Worm (Caenorhabditis elegans) whole organism, early embryonic: Measurements from ENCODE around the gene sre-56.
"Not testable (repeated sequence)": the region's sequence is repeated elsewhere in the genome, so short reads cannot be mapped to it uniquely, and the experiment has no call there.

Experiments
- B0310.2 ChIP-seq: sonication (generic microtip); optimal IDR thresholded peaks from 2 replicates; lab custom pipeline; 2016; ENCODE audit warnings: mild to moderate bottlenecking, missing genetic modification characterization, missing compliant biosample characterization
- F13C5.2 ChIP-seq: sonication (generic microtip); optimal IDR thresholded peaks from 2 replicates; lab custom pipeline; 2017; ENCODE audit warnings: mild to moderate bottlenecking, missing genetic modification characterization, inconsistent platforms, missing compliant biosample characterization
- aly-1 ChIP-seq: sonication (generic microtip); optimal IDR thresholded peaks from 2 replicates; lab custom pipeline; 2016; ENCODE audit warnings: missing genetic modification characterization, missing compliant biosample characterization
- ama-1 ChIP-seq: fragments of 150-350 bp; optimal IDR thresholded peaks from 2 replicates; lab custom pipeline; 2014
- ceh-13 ChIP-seq: fragments of 200-800 bp; sonication (Bioruptor generic); optimal IDR thresholded peaks from 2 replicates; lab custom pipeline; 2018; ENCODE audit warnings: mild to moderate bottlenecking, missing genetic modification characterization, missing compliant biosample characterization
- ceh-36 ChIP-seq: sonication (generic microtip); optimal IDR thresholded peaks from 2 replicates; lab custom pipeline; 2016; ENCODE audit warnings: missing genetic modification characterization, inconsistent platforms, missing compliant biosample characterization
- ets-7 ChIP-seq: sonication (generic microtip); optimal IDR thresholded peaks from 2 replicates; lab custom pipeline; 2016; ENCODE audit warnings: missing genotype, missing genetic modification characterization, missing compliant biosample characterization
- flt-1 ChIP-seq: fragments of 200-800 bp; sonication (Bioruptor generic); IDR thresholded peaks from 2 replicates; pipeline ENCODE4 v1.3.6; 2022; ENCODE audit warnings: missing genetic modification characterization, missing compliant biosample characterization
- hmbx-1 ChIP-seq: sonication (generic microtip); optimal IDR thresholded peaks from 2 replicates; lab custom pipeline; 2016; ENCODE audit warnings: mild to moderate bottlenecking, missing genetic modification characterization, missing compliant biosample characterization
- hmg-4 ChIP-seq: fragments of 200-800 bp; sonication (Bioruptor generic); optimal IDR thresholded peaks from 2 replicates; lab custom pipeline; 2018; ENCODE audit warnings: mild to moderate bottlenecking, missing genetic modification characterization, missing compliant biosample characterization
- hnd-1 ChIP-seq: sonication (generic microtip); optimal IDR thresholded peaks from 2 replicates; lab custom pipeline; 2016; ENCODE audit warnings: missing genetic modification characterization, missing compliant biosample characterization
- pes-1 ChIP-seq: fragments of 200-800 bp; sonication (Bioruptor generic); IDR thresholded peaks from 2 replicates; pipeline ENCODE4 v1.3.6; 2022; ENCODE audit warnings: missing genetic modification reagents, missing genetic modification characterization, missing compliant biosample characterization
- scrt-1 ChIP-seq: fragments of 200-800 bp; sonication (Bioruptor generic); IDR thresholded peaks from 2 replicates; pipeline ENCODE4 v1.3.6; 2022; ENCODE audit warnings: missing genetic modification characterization, missing compliant biosample characterization
- sea-1 ChIP-seq: fragments of 200-800 bp; sonication (Bioruptor generic); conservative IDR thresholded peaks from 2 replicates; pipeline ENCODE4 v1.3.6; 2022; ENCODE audit warnings: missing genetic modification characterization, missing compliant biosample characterization
- tbx-11 ChIP-seq: fragments of 200-800 bp; sonication (Bioruptor generic); IDR thresholded peaks from 2 replicates; pipeline ENCODE4 v1.3.6; 2022; ENCODE audit warnings: missing genetic modification characterization, missing compliant biosample characterization
- tbx-37 ChIP-seq: fragments of 200-800 bp; sonication (Bioruptor generic); conservative IDR thresholded peaks from 2 replicates; pipeline ENCODE4 v1.3.6; 2022; ENCODE audit warnings: missing genetic modification reagents, missing genetic modification characterization, missing compliant biosample characterization
- tra-4 ChIP-seq: sonication (generic microtip); optimal IDR thresholded peaks from 2 replicates; lab custom pipeline; 2017; ENCODE audit warnings: missing genetic modification characterization, missing compliant biosample characterization

The sre-56 gene

ce11 chrII:12300680-12301079, 23.6 kb upstream of the sre-56 start:
- TF ChIP-seq sea-1, result no peak
- TF ChIP-seq ceh-36 (tag; lab: Kevin White, UChicago), result no peak
- no peak for TF ChIP-seq hmg-4 (GFP tag; lab: Kevin White, UChicago)
- no peak for TF ChIP-seq ets-7 (tag; lab: Kevin White, UChicago)
- no peak for TF ChIP-seq scrt-1 (GFP tag; lab: Robert Waterston, UW)
- no peak for TF ChIP-seq F13C5.2
- no peak for TF ChIP-seq tra-4 (tag; lab: Kevin White, UChicago)
- no peak for TF ChIP-seq aly-1 (tag; lab: Kevin White, UChicago)
- no peak for TF ChIP-seq hnd-1
- no peak for TF ChIP-seq hmbx-1 (tag; lab: Kevin White, UChicago)
- no peak for TF ChIP-seq tbx-11

DNA sequence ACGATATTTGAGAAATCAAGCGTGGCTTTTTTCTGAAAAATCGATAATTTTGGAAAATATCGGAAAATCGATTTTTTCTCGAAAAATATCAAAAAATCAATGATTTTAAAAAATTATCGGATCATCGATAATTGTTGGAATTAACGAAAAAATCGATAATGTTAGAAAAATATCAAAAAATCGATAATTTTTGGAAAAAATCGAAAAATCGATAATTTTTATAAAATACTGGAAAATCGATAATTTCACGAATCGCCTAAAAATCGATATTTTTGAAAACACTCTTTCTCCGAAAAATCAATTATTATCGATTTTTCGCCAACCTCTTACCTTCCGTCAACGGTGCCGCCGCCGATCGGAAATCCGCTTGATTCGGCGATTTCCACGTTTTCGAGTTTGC, 23.0 kb upstream of the sre-56 start:
- no peak for TF ChIP-seq ets-7 (tag; lab: Kevin White, UChicago)
- TF ChIP-seq flt-1, result no peak
- TF ChIP-seq sea-1, result no peak
- no peak for TF ChIP-seq B0310.2 (tag; lab: Kevin White, UChicago)
- TF ChIP-seq tra-4 (tag; lab: Kevin White, UChicago), result no peak
- TF ChIP-seq ceh-13 (GFP tag; lab: Kevin White, UChicago), result no peak
- no peak for TF ChIP-seq scrt-1 (GFP tag; lab: Robert Waterston, UW)
- TF ChIP-seq tbx-11, result no peak
- no peak for TF ChIP-seq hmbx-1 (tag; lab: Kevin White, UChicago)
- no peak for TF ChIP-seq hnd-1
- TF ChIP-seq ceh-36 (tag; lab: Kevin White, UChicago), result no peak
- TF ChIP-seq F13C5.2, result no peak
- no peak for TF ChIP-seq ama-1

DNA sequence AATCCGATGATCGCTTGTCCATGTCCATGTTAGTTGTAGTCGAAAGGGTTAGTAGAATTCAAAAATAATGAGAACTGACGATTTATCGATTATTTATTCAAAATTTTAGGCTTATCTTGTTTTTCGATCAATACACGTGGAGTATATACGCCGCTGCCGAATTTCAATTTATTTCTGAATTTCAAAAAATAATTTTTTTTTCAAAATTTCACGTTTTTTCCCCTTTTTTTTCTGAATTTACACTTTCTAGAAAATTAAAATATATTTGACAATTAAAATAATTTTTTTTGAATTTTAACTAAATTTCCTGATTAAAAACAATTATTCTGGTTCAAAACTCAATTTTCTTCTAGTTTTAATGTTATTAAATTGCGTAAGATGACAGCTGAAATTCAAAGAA, 21.9 kb upstream of the sre-56 start, which contains the start of gene C50E10.1:
C50E10.1 (minus strand) TSS at position 101 of the 400 bp plus-strand sequence.
- no peak for TF ChIP-seq ceh-36 (tag; lab: Kevin White, UChicago)
- TF ChIP-seq ceh-13 (GFP tag; lab: Kevin White, UChicago), result no peak
- no peak for TF ChIP-seq tbx-37
- no peak for TF ChIP-seq tbx-11
- no peak for TF ChIP-seq B0310.2 (tag; lab: Kevin White, UChicago)
- no peak for TF ChIP-seq aly-1 (tag; lab: Kevin White, UChicago)
- TF ChIP-seq flt-1, result no peak
- TF ChIP-seq pes-1 (GFP tag; lab: Robert Waterston, UW), result no peak
- no peak for TF ChIP-seq F13C5.2

ce11 chrII:12303142-12303541, 21.1 kb upstream of the sre-56 start, which contains the start of gene sre-50:
sre-50 (plus strand) TSS chrII:12303525.
- TF ChIP-seq ceh-13 (GFP tag; lab: Kevin White, UChicago), result no peak
- TF ChIP-seq scrt-1 (GFP tag; lab: Robert Waterston, UW), result no peak
- TF ChIP-seq tra-4 (tag; lab: Kevin White, UChicago), result no peak
- TF ChIP-seq tbx-11, result no peak
- no peak for TF ChIP-seq ets-7 (tag; lab: Kevin White, UChicago)
- TF ChIP-seq hnd-1, result no peak
- TF ChIP-seq pes-1 (GFP tag; lab: Robert Waterston, UW), result no peak
- no peak for TF ChIP-seq flt-1
- no peak for TF ChIP-seq aly-1 (tag; lab: Kevin White, UChicago)
- TF ChIP-seq hmg-4 (GFP tag; lab: Kevin White, UChicago), result no peak
- no peak for TF ChIP-seq tbx-37

ce11 chrII:12309614-12310013, 14.6 kb upstream of the sre-56 start, which contains the start of gene C50E10.2:
C50E10.2 (minus strand) TSS chrII:12309714.
- no peak for TF ChIP-seq ceh-36 (tag; lab: Kevin White, UChicago)
- TF ChIP-seq ets-7 (tag; lab: Kevin White, UChicago), result no peak
- no peak for TF ChIP-seq ceh-13 (GFP tag; lab: Kevin White, UChicago)
- no peak for TF ChIP-seq hmg-4 (GFP tag; lab: Kevin White, UChicago)
- no peak for TF ChIP-seq pes-1 (GFP tag; lab: Robert Waterston, UW)
- TF ChIP-seq scrt-1 (GFP tag; lab: Robert Waterston, UW), result no peak
- no peak for TF ChIP-seq hmbx-1 (tag; lab: Kevin White, UChicago)
- no peak for TF ChIP-seq hnd-1
- no peak for TF ChIP-seq B0310.2 (tag; lab: Kevin White, UChicago)
- TF ChIP-seq sea-1, result no peak
- TF ChIP-seq ama-1, result no peak
- no peak for TF ChIP-seq F13C5.2
- no peak for TF ChIP-seq tbx-37
- no peak for TF ChIP-seq tra-4 (tag; lab: Kevin White, UChicago)
- no peak for TF ChIP-seq flt-1
- TF ChIP-seq tbx-11, result no peak
- TF ChIP-seq aly-1 (tag; lab: Kevin White, UChicago), result no peak

ce11 chrII:12311560-12311959, 12.7 kb upstream of the sre-56 start, which contains the start of gene sre-51:
sre-51 (plus strand) TSS chrII:12311860.
- TF ChIP-seq tbx-37 (no peak), tbx-11 (no peak), F13C5.2 (no peak), tra-4 (tag; lab: Kevin White, UChicago) (no peak), aly-1 (tag; lab: Kevin White, UChicago) (no peak), flt-1 (no peak), ama-1 (no peak), ceh-13 (GFP tag; lab: Kevin White, UChicago) (no peak), sea-1 (no peak), hnd-1 (no peak), hmg-4 (GFP tag; lab: Kevin White, UChicago) (no peak), B0310.2 (tag; lab: Kevin White, UChicago) (no peak), ceh-36 (tag; lab: Kevin White, UChicago) (no peak), pes-1 (GFP tag; lab: Robert Waterston, UW) (no peak)

DNA sequence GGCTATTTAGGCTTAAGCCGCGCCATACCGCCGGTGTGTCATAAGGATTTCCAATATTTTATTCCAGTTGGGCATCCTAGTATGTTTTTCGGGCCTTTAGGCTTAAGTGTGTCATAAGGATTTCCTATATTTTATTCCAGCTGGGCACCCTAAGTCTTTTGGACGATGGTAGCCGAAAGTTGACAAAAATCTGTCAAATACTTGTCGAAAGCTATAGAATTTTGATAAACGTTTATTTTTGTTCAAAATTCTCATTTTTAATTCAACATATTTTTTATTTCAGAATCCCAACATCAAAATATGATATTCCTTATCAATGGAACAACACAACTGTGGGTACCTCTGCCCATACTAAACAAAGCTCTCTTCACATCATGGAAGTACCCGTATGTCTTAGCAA, 5.7 kb upstream of the sre-56 start, which contains the start of gene sre-49:
sre-49 (plus strand) TSS at position 301 of the 400 bp plus-strand sequence.
- not testable (repeated sequence) for TF ChIP-seq tra-4 (tag; lab: Kevin White, UChicago); sea-1; tbx-37

ce11 chrII:12323305-12323704, 954 bp upstream of the sre-56 start, which contains the start of gene sre-53:
sre-53 (minus strand) TSS chrII:12323405.
- TF ChIP-seq hmg-4 (GFP tag; lab: Kevin White, UChicago) (no peak), flt-1 (no peak), F13C5.2 (no peak), hnd-1 (no peak), ets-7 (tag; lab: Kevin White, UChicago) (no peak), tbx-11 (no peak), tra-4 (tag; lab: Kevin White, UChicago) (no peak), aly-1 (tag; lab: Kevin White, UChicago) (no peak), tbx-37 (no peak)
